Worm (Caenorhabditis elegans): Measurements from ENCODE around the gene clhm-1.

The clhm-1 gene

ce11 chrII:6891838-6892237 is 21.0 kb upstream of the clhm-1 start (continued):
- TF ChIP-seq tlf-1 (GFP tag; optimal IDR thresholded peaks at IDR 0.05) (no peak), hmg-1.2 (GFP tag; IDR thresholded peaks at IDR 0.05) (no peak), B0336.3 (GFP tag; IDR thresholded peaks at IDR 0.05) (no peak), lin-26 (GFP tag; IDR thresholded peaks at IDR 0.05) (no peak), attf-5 (GFP tag; optimal IDR thresholded peaks at IDR 0.05) (peak; percentile 21), lsl-1 (GFP tag; optimal IDR thresholded peaks at IDR 0.05) (no peak), B0261.1 (tag; optimal IDR thresholded peaks at IDR 0.05) (no peak), nfyb-1 (GFP tag; IDR thresholded peaks at IDR 0.05) (peak; percentile 46; the same call in 1 of the 2 replicates), lin-40 (tag; optimal IDR thresholded peaks at IDR 0.05) (peak; percentile 5), hrde-1 (tag; optimal IDR thresholded peaks at IDR 0.05; ENCODE audit: borderline replicate concordance) (no peak), let-526 (GFP tag; IDR thresholded peaks at IDR 0.05) (peak; percentile 48; the same call in 1 of the 2 replicates), ztf-26 (tag; optimal IDR thresholded peaks at IDR 0.05) (no peak), F52B5.7 (tag; optimal IDR thresholded peaks at IDR 0.05) (no peak), efl-1 (GFP tag; optimal IDR thresholded peaks at IDR 0.05) (no peak), ceh-40 (GFP tag; IDR thresholded peaks at IDR 0.05) (no peak), bed-2 (GFP tag; IDR thresholded peaks at IDR 0.05) (no peak), F57A8.1 (GFP tag; optimal IDR thresholded peaks at IDR 0.05) (no peak), F10E7.11 (tag; optimal IDR thresholded peaks at IDR 0.05) (no peak), egl-44 (GFP tag; IDR thresholded peaks at IDR 0.05) (no peak), ceh-91 (GFP tag; IDR thresholded peaks at IDR 0.05) (no peak), F39B2.1 (GFP tag; IDR thresholded peaks at IDR 0.05) (no peak), athp-1 (tag; optimal IDR thresholded peaks at IDR 0.05) (no peak), T07F8.4 (tag; optimal IDR thresholded peaks at IDR 0.05) (no peak), dpff-1 (tag; optimal IDR thresholded peaks at IDR 0.05) (no peak), xnd-1 (tag; optimal IDR thresholded peaks at IDR 0.05) (no peak), somi-1 (GFP tag; optimal IDR thresholded peaks at IDR 0.05) (peak; percentile 30), Y53F4B.3 (GFP tag; IDR thresholded peaks at IDR 0.05) (no peak), snpc-4 (GFP tag; optimal IDR thresholded peaks at IDR 0.05) (no peak), snpc-4 (tag; optimal IDR thresholded peaks at IDR 0.05) (no peak), tbp1 (GFP tag; optimal IDR thresholded peaks at IDR 0.05) (peak; percentile 36), let-607 (tag; optimal IDR thresholded peaks at IDR 0.05) (no peak), cebp-1 (GFP tag; IDR thresholded peaks at IDR 0.05) (no peak), cebp-1 (tag; optimal IDR thresholded peaks at IDR 0.05) (peak; percentile 35), cebp-2 (GFP tag; IDR thresholded peaks at IDR 0.05) (no peak), attf-3 (GFP tag; conservative IDR thresholded peaks at IDR 0.05) (no peak)

DNA sequence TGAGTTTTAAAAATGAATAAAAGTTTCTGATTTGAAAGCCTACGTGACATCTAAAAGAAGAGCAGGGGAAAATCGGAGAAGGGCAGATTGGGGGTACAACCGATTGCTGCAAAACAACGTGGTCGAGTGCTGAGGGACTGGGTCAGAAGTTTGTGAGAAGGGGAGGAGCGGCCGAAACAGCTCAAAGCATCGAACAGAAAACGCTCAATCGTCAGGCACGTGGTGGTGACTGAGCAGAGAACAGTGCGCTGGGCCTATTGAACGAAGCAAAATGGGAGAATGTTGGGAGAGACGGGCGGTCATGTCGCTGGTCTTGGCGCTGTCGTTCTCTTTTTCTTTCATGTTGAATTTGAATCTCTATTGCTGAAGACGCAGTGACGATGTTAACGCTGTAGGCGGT is 20.4 kb upstream of the clhm-1 start:
- TF ChIP-seq hmg-1.2 (GFP tag; IDR thresholded peaks at IDR 0.05) (peak; percentile 42), attf-5 (GFP tag; optimal IDR thresholded peaks at IDR 0.05) (peak; percentile 55), athp-1 (tag; optimal IDR thresholded peaks at IDR 0.05) (peak; percentile 13), dpff-1 (tag; optimal IDR thresholded peaks at IDR 0.05) (no peak), nfya-1 (tag; optimal IDR thresholded peaks at IDR 0.05; ENCODE audit: borderline replicate concordance, insufficient read depth) (no peak), him-1 (tag; optimal IDR thresholded peaks at IDR 0.05) (no peak), ztf-18 (tag; optimal IDR thresholded peaks at IDR 0.05) (peak; percentile 9), bed-1 (GFP tag; IDR thresholded peaks at IDR 0.05) (no peak), let-526 (GFP tag; IDR thresholded peaks at IDR 0.05) (0 out of 2 replicates have a peak, but pooled peaks have one; percentile 42), lin-35 (GFP tag; optimal IDR thresholded peaks at IDR 0.05) (peak in 1 of 3 experiments; percentile 49), K12H6.12 (tag; optimal IDR thresholded peaks at IDR 0.05) (peak; percentile 84), tlf-1 (GFP tag; optimal IDR thresholded peaks at IDR 0.05) (peak; percentile 46), unc-62 (GFP tag; optimal IDR thresholded peaks at IDR 0.05) (no peak), lin-26 (GFP tag; IDR thresholded peaks at IDR 0.05) (peak; percentile 71), nfyb-1 (GFP tag; IDR thresholded peaks at IDR 0.05) (0 out of 2 replicates have a peak, but pooled peaks have one; percentile 60), K11D2.4 (GFP tag; IDR thresholded peaks at IDR 0.05) (no peak), ztf-3 (GFP tag; optimal IDR thresholded peaks at IDR 0.05) (peak; percentile 52), snpc-3.4 (tag; optimal IDR thresholded peaks at IDR 0.05) (no peak), somi-1 (GFP tag; optimal IDR thresholded peaks at IDR 0.05) (peak; percentile 30), Y95B8A.8 (GFP tag; IDR thresholded peaks at IDR 0.05) (no peak), mcd-1 (GFP tag; IDR thresholded peaks at IDR 0.05) (peak; percentile 35; the same call in 1 of the 2 replicates), zim-3 (tag; optimal IDR thresholded peaks at IDR 0.05) (no peak), tbp1 (GFP tag; optimal IDR thresholded peaks at IDR 0.05) (peak; percentile 22)
